Worm (Caenorhabditis elegans) whole organism, mixed stage, embryonic: ENCODE results near the gene nhr-254.

Source experiments
- ces-1 ChIP-seq: fragments of 150-350 bp; optimal IDR thresholded peaks from 2 replicates; lab custom pipeline; 2014; ENCODE audit warnings: missing biosample characterization, missing genetic modification reagents, missing genetic modification characterization
- drap-1 ChIP-seq: fragments of 200-800 bp; sonication (Bioruptor generic); optimal IDR thresholded peaks from 3 replicates; lab custom pipeline; 2018; ENCODE audit warnings: mild to moderate bottlenecking, missing genetic modification characterization, missing compliant biosample characterization
- elt-3 ChIP-seq: fragments of 150-350 bp; optimal IDR thresholded peaks from 2 replicates; lab custom pipeline; 2014; ENCODE audit warnings: missing biosample characterization, missing genetic modification characterization
- hlh-1 ChIP-seq: fragments of 150-350 bp; optimal IDR thresholded peaks from 2 replicates; lab custom pipeline; 2014; ENCODE audit warnings: missing biosample characterization, missing genetic modification reagents, missing genetic modification characterization
- mep-1 ChIP-seq: fragments of 150-350 bp; optimal IDR thresholded peaks from 2 replicates; lab custom pipeline; 2017; ENCODE audit warnings: missing biosample characterization, missing genetic modification reagents, missing genetic modification characterization, inconsistent platforms
- mls-2 ChIP-seq: sonication (generic microtip); optimal IDR thresholded peaks from 2 replicates; lab custom pipeline; 2016; ENCODE audit warnings: mild to moderate bottlenecking, missing genetic modification characterization, moderate library complexity, missing compliant biosample characterization
- nhr-237 ChIP-seq: fragments of 150-350 bp; optimal IDR thresholded peaks from 2 replicates; lab custom pipeline; 2014; ENCODE audit warnings: missing biosample characterization, missing genetic modification characterization
- nhr-28 ChIP-seq: fragments of 150-350 bp; optimal IDR thresholded peaks from 2 replicates; lab custom pipeline; 2014; ENCODE audit warnings: missing biosample characterization, missing genetic modification characterization
- nhr-76 ChIP-seq: sonication (generic microtip); optimal IDR thresholded peaks from 2 replicates; lab custom pipeline; 2017; ENCODE audit warnings: missing biosample characterization, missing genetic modification characterization
- pha-4 ChIP-seq: fragments of 150-350 bp; optimal IDR thresholded peaks from 2 replicates; lab custom pipeline; 2018; ENCODE audit warnings: missing biosample characterization, missing genetic modification reagents, missing genetic modification characterization
- snpc-4 ChIP-seq: fragments of 150-350 bp; optimal IDR thresholded peaks from 2 replicates; lab custom pipeline; 2014; ENCODE audit warnings: missing biosample characterization, missing genetic modification characterization
- sptf-1 ChIP-seq: sonication (generic microtip); optimal IDR thresholded peaks from 2 replicates; lab custom pipeline; 2017; ENCODE audit warnings: mild to moderate bottlenecking, missing genetic modification characterization, moderate library complexity, missing compliant biosample characterization
- unc-62 ChIP-seq: fragments of 150-350 bp; optimal IDR thresholded peaks from 2 replicates; lab custom pipeline; 2014; ENCODE audit warnings: missing biosample characterization, missing genetic modification reagents, missing genetic modification characterization
- ztf-11 ChIP-seq: fragments of 150-350 bp; optimal IDR thresholded peaks from 2 replicates; lab custom pipeline; 2014; ENCODE audit warnings: missing biosample characterization, missing genetic modification characterization

DNA sequence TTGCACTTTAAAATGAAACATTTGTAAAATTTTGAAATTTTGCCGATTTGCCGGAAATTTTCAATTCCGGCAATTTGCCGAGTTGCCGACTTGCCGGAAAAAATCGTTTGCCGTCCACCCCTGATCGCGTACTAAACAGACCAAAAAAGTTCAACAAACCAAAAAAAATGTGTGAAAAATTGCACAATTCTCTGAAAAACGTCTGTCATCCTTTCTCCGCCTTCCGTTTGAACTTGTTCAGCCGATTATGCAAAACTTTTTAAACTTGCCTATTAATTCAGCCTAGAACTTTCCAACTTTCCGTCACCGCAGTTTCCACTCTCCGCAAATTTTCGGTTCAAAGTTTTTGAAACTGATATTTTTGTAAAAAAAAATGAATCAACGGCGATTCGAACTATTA, 31.7 kb downstream of the nhr-254 start, which contains the start of gene B0554.5:
- no peak for TF ChIP-seq mep-1 (tag; lab: Kevin White, UChicago)
- no peak for TF ChIP-seq snpc-4 (tag; lab: Kevin White, UChicago)
- no peak for TF ChIP-seq nhr-237
- no peak for TF ChIP-seq elt-3 (tag; lab: Kevin White, UChicago)
- no peak for TF ChIP-seq unc-62 (GFP tag; lab: Kevin White, UChicago)
- TF ChIP-seq ces-1 (GFP tag; lab: Kevin White, UChicago), result no peak
- no peak for TF ChIP-seq hlh-1 (tag; lab: Kevin White, UChicago)
- no peak for TF ChIP-seq sptf-1 (tag; lab: Kevin White, UChicago)
- no peak for TF ChIP-seq ztf-11 (tag; lab: Kevin White, UChicago)
- no peak for TF ChIP-seq mls-2 (tag; lab: Kevin White, UChicago)
- no peak for TF ChIP-seq nhr-76 (tag; lab: Kevin White, UChicago)
- TF ChIP-seq nhr-28 (tag; lab: Kevin White, UChicago), result no peak
- no peak for TF ChIP-seq drap-1
- no peak for TF ChIP-seq pha-4 (tag; lab: Kevin White, UChicago)
